Fruit fly (Drosophila melanogaster): ENCODE results near the gene DIP-epsilon.

Gene DIP-epsilon

dm6 chr2L:6411953-6412352 lies 827 bp upstream of the DIP-epsilon start, which contains the start of gene CG13982:
Gene CG13982 (plus strand): TSS chr2L:6412315.
- TF ChIP-seq CG12605 (GFP tag; IDR thresholded peaks at IDR 0.05) (no peak), EcR (GFP tag; optimal IDR thresholded peaks at IDR 0.05) (no peak), gl (tag; optimal IDR thresholded peaks at IDR 0.05) (no peak), rn (GFP tag; IDR thresholded peaks at IDR 0.05) (no peak), CG9948 (tag; optimal IDR thresholded peaks at IDR 0.05) (no peak), Snoo (tag; optimal IDR thresholded peaks at IDR 0.05) (no peak), CG15710 (tag; optimal IDR thresholded peaks at IDR 0.05) (no peak), D1 (tag; optimal IDR thresholded peaks at IDR 0.05) (no peak), Ets98B (GFP tag; IDR thresholded peaks at IDR 0.05) (no peak), CG8159 (tag; optimal IDR thresholded peaks at IDR 0.05) (no peak), fd96Ca (GFP tag; IDR thresholded peaks at IDR 0.05) (no peak), CG13204 (GFP tag; optimal IDR thresholded peaks at IDR 0.05) (no peak), Pif1B (GFP tag; optimal IDR thresholded peaks at IDR 0.05) (no peak), CG10348 (GFP tag; IDR thresholded peaks at IDR 0.05) (no peak), CG17806 (tag; optimal IDR thresholded peaks at IDR 0.05) (no peak), CG32121 (GFP tag; IDR thresholded peaks at IDR 0.05) (no peak)

DNA sequence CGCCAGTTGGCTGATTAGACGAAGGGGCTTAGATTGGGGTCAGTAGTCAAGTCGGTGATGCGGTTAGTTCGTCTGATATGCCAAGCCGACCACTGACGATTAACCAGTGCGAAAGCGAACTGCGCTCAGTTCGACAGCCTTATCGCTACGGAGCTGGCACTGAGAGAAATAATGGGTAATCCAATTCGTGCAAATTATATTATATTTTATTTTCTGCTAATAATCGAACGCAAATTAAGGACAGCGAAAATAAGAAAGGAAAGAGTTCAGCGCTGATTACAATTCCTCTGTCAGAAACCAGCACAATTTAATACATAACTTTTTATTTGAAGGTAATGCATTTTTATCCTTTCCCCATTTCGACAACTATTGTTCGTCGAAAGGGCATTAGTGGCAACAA lies 14.0 kb downstream of the DIP-epsilon start, which contains the start of gene CG42369:
TSS of gene CG42369 (minus strand) at position 101 of the 400 bp plus-strand sequence.
- TF ChIP-seq CG17806 (tag; optimal IDR thresholded peaks at IDR 0.05) (no peak), Pif1A (GFP tag; optimal IDR thresholded peaks at IDR 0.05) (no peak), gl (tag; optimal IDR thresholded peaks at IDR 0.05) (no peak), CG12605 (GFP tag; IDR thresholded peaks at IDR 0.05) (no peak), CG8159 (tag; optimal IDR thresholded peaks at IDR 0.05) (no peak), Snoo (tag; optimal IDR thresholded peaks at IDR 0.05) (no peak), CG8301 (tag; optimal IDR thresholded peaks at IDR 0.05) (no peak), CG9948 (tag; optimal IDR thresholded peaks at IDR 0.05) (no peak), CG32121 (GFP tag; IDR thresholded peaks at IDR 0.05) (no peak), CG13204 (GFP tag; optimal IDR thresholded peaks at IDR 0.05) (no peak), Pif1B (GFP tag; optimal IDR thresholded peaks at IDR 0.05) (no peak), CG4496 (GFP tag; IDR thresholded peaks at IDR 0.05) (no peak), CG10348 (GFP tag; IDR thresholded peaks at IDR 0.05) (no peak), CG15710 (tag; optimal IDR thresholded peaks at IDR 0.05) (no peak), Ets98B (GFP tag; IDR thresholded peaks at IDR 0.05) (no peak), rn (GFP tag; IDR thresholded peaks at IDR 0.05) (no peak), EcR (GFP tag; optimal IDR thresholded peaks at IDR 0.05) (no peak)

dm6 chr2L:6391469-6391868 lies 19.7 kb downstream of the DIP-epsilon start:
- TF ChIP-seq CG14655 (GFP tag; optimal IDR thresholded peaks at IDR 0.05), result no peak
- no peak for TF ChIP-seq Ets98B (GFP tag; IDR thresholded peaks at IDR 0.05)
- TF ChIP-seq EcR (GFP tag; optimal IDR thresholded peaks at IDR 0.05), result no peak
- TF ChIP-seq CG9948 (tag; optimal IDR thresholded peaks at IDR 0.05), result no peak

DNA sequence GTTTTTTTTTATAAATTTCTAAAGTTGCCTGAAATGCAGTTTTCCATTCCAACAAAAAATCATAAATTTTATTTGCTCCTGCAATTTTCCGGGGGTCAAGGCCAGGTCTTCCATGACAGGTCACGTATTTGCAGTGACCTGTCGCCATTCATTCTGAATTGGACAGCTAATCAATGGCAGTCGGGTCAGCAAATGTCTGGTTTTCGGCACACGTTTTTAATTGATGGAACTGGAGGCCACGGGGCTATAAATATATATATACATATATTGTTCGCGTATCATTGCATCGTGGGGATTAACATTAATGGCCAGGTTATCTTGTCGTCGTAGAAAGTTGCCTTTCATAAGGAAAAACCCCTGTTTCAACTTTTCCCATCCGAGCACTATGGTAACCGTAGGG lies 24.1 kb downstream of the DIP-epsilon start:
- TF ChIP-seq CG32121 (GFP tag; IDR thresholded peaks at IDR 0.05) (no peak), CG9948 (tag; optimal IDR thresholded peaks at IDR 0.05) (no peak), CG8159 (tag; optimal IDR thresholded peaks at IDR 0.05) (no peak), CG4496 (GFP tag; IDR thresholded peaks at IDR 0.05) (no peak)

- TF ChIP-seq CG32121 (GFP tag; IDR thresholded peaks at IDR 0.05) (no peak), EcR (GFP tag; optimal IDR thresholded peaks at IDR 0.05) (peak; percentile 56), fd96Ca (GFP tag; IDR thresholded peaks at IDR 0.05) (no peak), Snoo (tag; optimal IDR thresholded peaks at IDR 0.05) (no peak), CG14655 (GFP tag; optimal IDR thresholded peaks at IDR 0.05) (no peak), CG17806 (tag; optimal IDR thresholded peaks at IDR 0.05) (no peak), CG13204 (GFP tag; optimal IDR thresholded peaks at IDR 0.05) (no peak)
Observed at dm6 chr2L:6385409-6385808, 25.7 kb downstream of the DIP-epsilon start, which contains the start of gene Nepl6. Gene Nepl6 (minus strand): TSS chr2L:6385512.

dm6 chr2L:6380966-6381365 lies 30.2 kb downstream of the DIP-epsilon start, which contains the start of gene Nepl5:
Gene Nepl5 (plus strand): TSS chr2L:6381266.
- TF ChIP-seq rn (GFP tag; IDR thresholded peaks at IDR 0.05) (no peak), CG8301 (tag; optimal IDR thresholded peaks at IDR 0.05) (no peak), EcR (GFP tag; optimal IDR thresholded peaks at IDR 0.05) (no peak), Pif1A (GFP tag; optimal IDR thresholded peaks at IDR 0.05) (no peak), CG8159 (tag; optimal IDR thresholded peaks at IDR 0.05) (no peak), Ets98B (GFP tag; IDR thresholded peaks at IDR 0.05) (no peak), CG4496 (GFP tag; IDR thresholded peaks at IDR 0.05) (no peak), CG32121 (GFP tag; IDR thresholded peaks at IDR 0.05) (no peak), CG34367 (tag; optimal IDR thresholded peaks at IDR 0.05) (no peak), CG10348 (GFP tag; IDR thresholded peaks at IDR 0.05) (no peak), CG9948 (tag; optimal IDR thresholded peaks at IDR 0.05) (no peak), fd96Ca (GFP tag; IDR thresholded peaks at IDR 0.05) (no peak), CG14655 (GFP tag; optimal IDR thresholded peaks at IDR 0.05) (no peak)

DNA sequence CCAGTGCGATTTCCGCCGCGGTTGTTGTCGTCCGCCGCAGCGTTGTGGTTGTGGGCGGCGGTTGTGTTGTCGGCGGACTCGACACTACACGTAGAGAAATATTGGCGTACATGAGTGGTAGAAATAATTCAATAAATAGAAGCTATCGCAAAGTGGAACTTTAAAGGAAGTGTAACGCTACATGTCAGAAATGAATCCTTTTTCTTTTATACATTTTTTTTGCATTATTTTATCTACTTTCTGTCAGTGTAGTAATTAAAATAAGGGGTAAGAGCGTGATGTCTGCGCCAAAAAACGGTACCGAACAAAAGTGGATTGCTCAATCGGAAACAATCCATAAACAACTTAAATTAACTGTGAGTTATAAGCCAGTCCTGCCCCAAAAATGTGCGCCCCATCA lies 31.9 kb downstream of the DIP-epsilon start:
- TF ChIP-seq rn (GFP tag; IDR thresholded peaks at IDR 0.05), result no peak
- peak; percentile 6 for TF ChIP-seq CG8159 (tag; optimal IDR thresholded peaks at IDR 0.05)

Measured in whole organism, pupa.